Worm (Caenorhabditis elegans) whole organism, L4 larva: Measurements from ENCODE around the gene rps-23.

Experiments
- F44E2.7 ChIP-seq: fragments of 200-800 bp; sonication (Bioruptor generic); IDR thresholded peaks from 2 replicates; pipeline ENCODE4 v2.1.2; 2022; ENCODE audit warnings: missing genetic modification characterization, missing compliant biosample characterization
- Y105C5A.15 ChIP-seq: fragments of 200-800 bp; sonication (Bioruptor generic); IDR thresholded peaks from 2 replicates; pipeline ENCODE4 v1.3.6; 2022; ENCODE audit warnings: missing genetic modification characterization, missing compliant biosample characterization
- ama-1 ChIP-seq: fragments of 150-350 bp; optimal IDR thresholded peaks from 2 replicates; lab custom pipeline; 2014; ENCODE audit warnings: inconsistent platforms, mixed read lengths
- arid-1 ChIP-seq: fragments of 200-800 bp; sonication (Bioruptor generic); conservative IDR thresholded peaks from 2 replicates; pipeline ENCODE4 v1.3.6; 2022; ENCODE audit warnings: missing genetic modification reagents, missing genetic modification characterization, missing compliant biosample characterization
- attf-4 ChIP-seq: sonication (generic microtip); optimal IDR thresholded peaks from 3 replicates; lab custom pipeline; 2017; ENCODE audit warnings: missing biosample characterization, missing genetic modification characterization
- ceh-20 ChIP-seq: fragments of 200-800 bp; sonication (Bioruptor generic); IDR thresholded peaks from 2 replicates; pipeline ENCODE4 v1.3.6; 2022; ENCODE audit warnings: missing genetic modification reagents, missing genetic modification characterization, missing compliant biosample characterization
- ceh-28 ChIP-seq: fragments of 150-350 bp; optimal IDR thresholded peaks from 2 replicates; lab custom pipeline; 2014; ENCODE audit warnings: missing biosample characterization, missing genetic modification reagents, missing genetic modification characterization
- ceh-44 ChIP-seq: fragments of 200-800 bp; sonication (Bioruptor generic); IDR thresholded peaks from 2 replicates; pipeline ENCODE4 v1.3.6; 2022; ENCODE audit warnings: missing genetic modification reagents, missing genetic modification characterization, missing compliant biosample characterization
- ceh-82 ChIP-seq: sonication (generic microtip); optimal IDR thresholded peaks from 2 replicates; lab custom pipeline; 2017; ENCODE audit warnings: missing biosample characterization, missing genetic modification characterization
- cey-2 ChIP-seq: sonication (generic microtip); optimal IDR thresholded peaks from 3 replicates; lab custom pipeline; 2017; ENCODE audit warnings: missing genetic modification characterization, mild to moderate bottlenecking, missing compliant biosample characterization, antibody characterized with exemption, borderline replicate concordance; ENCODE audit not compliant: insufficient read depth
- ctbp-1 ChIP-seq: fragments of 200-800 bp; sonication (Bioruptor generic); IDR thresholded peaks from 2 replicates; pipeline ENCODE4 v1.3.6; 2022; ENCODE audit warnings: missing genetic modification reagents, missing genetic modification characterization, missing compliant biosample characterization
- daf-16 ChIP-seq, 3 experiments: sonication (generic microtip); optimal IDR thresholded peaks; 2 replicates each; lab custom pipeline; 2016 to 2017; ENCODE audit warnings: missing genetic modification characterization in 3 of 3, missing genetic modification reagents in 3 of 3, mild to moderate bottlenecking in 2 of 3, missing compliant biosample characterization in 2 of 3, missing biosample characterization in 1 of 3, moderate library complexity in 1 of 3
- daf-19 ChIP-seq: fragments of 200-800 bp; sonication (Bioruptor generic); conservative IDR thresholded peaks from 2 replicates; pipeline ENCODE4 v1.3.6; 2022; ENCODE audit warnings: missing genetic modification characterization, missing compliant biosample characterization
- dmd-6 ChIP-seq: fragments of 200-800 bp; sonication (Bioruptor generic); IDR thresholded peaks from 2 replicates; pipeline ENCODE4 v1.3.6; 2022; ENCODE audit warnings: missing genetic modification reagents, missing genetic modification characterization, missing compliant biosample characterization
- duxl-1 ChIP-seq: sonication (generic microtip); optimal IDR thresholded peaks from 2 replicates; lab custom pipeline; 2016; ENCODE audit warnings: mild to moderate bottlenecking, missing genetic modification characterization, moderate library complexity, missing compliant biosample characterization; ENCODE audit not compliant: poor library complexity
- dve-1 ChIP-seq: sonication (generic microtip); optimal IDR thresholded peaks from 2 replicates; lab custom pipeline; 2017; ENCODE audit warnings: antibody characterized with exemption, mild to moderate bottlenecking, missing genetic modification characterization, missing compliant biosample characterization; ENCODE audit not compliant: insufficient read depth
- egl-27 ChIP-seq: sonication (generic microtip); optimal IDR thresholded peaks from 3 replicates; lab custom pipeline; 2017; ENCODE audit warnings: missing biosample characterization, missing genetic modification reagents, missing genetic modification characterization
- egl-43 ChIP-seq: fragments of 200-800 bp; sonication (Bioruptor generic); IDR thresholded peaks from 2 replicates; pipeline ENCODE4 v1.3.6; 2022; ENCODE audit warnings: missing genetic modification reagents, missing genetic modification characterization, missing compliant biosample characterization
- fkh-10 ChIP-seq: fragments of 150-350 bp; optimal IDR thresholded peaks from 2 replicates; lab custom pipeline; 2014; ENCODE audit warnings: missing biosample characterization, missing genetic modification reagents, missing genetic modification characterization
- fos-1 ChIP-seq: fragments of 150-350 bp; optimal IDR thresholded peaks from 2 replicates; lab custom pipeline; 2014; ENCODE audit warnings: missing biosample characterization, missing genetic modification characterization
- hif-1 ChIP-seq, 2 experiments: sonication (generic microtip); optimal IDR thresholded peaks; 2 replicates each; lab custom pipeline; 2016 to 2017; ENCODE audit warnings: missing compliant biosample characterization in 2 of 2, missing genetic modification characterization in 2 of 2, missing genetic modification reagents in 2 of 2, missing genotype in 2 of 2, mild to moderate bottlenecking in 1 of 2
- hlh-11 ChIP-seq: fragments of 200-800 bp; sonication (Bioruptor generic); optimal IDR thresholded peaks from 2 replicates; lab custom pipeline; 2018; ENCODE audit warnings: mild to moderate bottlenecking, missing genetic modification characterization, missing compliant biosample characterization
- jun-1 ChIP-seq: fragments of 150-350 bp; optimal IDR thresholded peaks from 2 replicates; lab custom pipeline; 2014; ENCODE audit warnings: missing biosample characterization, missing genetic modification reagents, missing genetic modification characterization
- lin-13 ChIP-seq: fragments of 150-350 bp; optimal IDR thresholded peaks from 2 replicates; lab custom pipeline; 2014; ENCODE audit warnings: missing biosample characterization, missing genetic modification reagents, missing genetic modification characterization
- lin-39 ChIP-seq: fragments of 150-350 bp; optimal IDR thresholded peaks from 2 replicates; lab custom pipeline; 2014; ENCODE audit warnings: missing biosample characterization, missing genetic modification reagents, missing genetic modification characterization
- lir-3 ChIP-seq: sonication (generic microtip); optimal IDR thresholded peaks from 2 replicates; lab custom pipeline; 2016; ENCODE audit warnings: mild to moderate bottlenecking, missing genetic modification characterization, missing compliant biosample characterization
- lsy-2 ChIP-seq, 2 experiments: fragments of 150-350 bp in 1 of 2; sonication (generic microtip) in 1 of 2; optimal IDR thresholded peaks; 2 replicates each; lab custom pipeline; 2014 to 2017; ENCODE audit warnings: missing biosample characterization in 2 of 2, missing genetic modification characterization in 2 of 2
- madf-5 ChIP-seq, 2 experiments: fragments of 200-800 bp; sonication (Bioruptor generic); IDR thresholded peaks; 2 replicates each; pipeline ENCODE4 v1.3.6; 2022; ENCODE audit warnings: missing compliant biosample characterization in 2 of 2, missing genetic modification characterization in 2 of 2
- mdl-1 ChIP-seq, 2 experiments: fragments of 150-350 bp in 1 of 2; sonication (generic microtip) in 1 of 2; optimal IDR thresholded peaks; 2 replicates each; lab custom pipeline; 2014 to 2017; ENCODE audit warnings: missing biosample characterization in 2 of 2, missing genetic modification characterization in 2 of 2
- mdt-29 ChIP-seq: fragments of 200-800 bp; sonication (Bioruptor generic); IDR thresholded peaks from 2 replicates; pipeline ENCODE4 v1.3.6; 2022; ENCODE audit warnings: missing genetic modification reagents, missing genetic modification characterization, missing compliant biosample characterization
- mep-1 ChIP-seq: fragments of 150-350 bp; sonication (generic microtip); optimal IDR thresholded peaks from 3 replicates; lab custom pipeline; 2014; ENCODE audit warnings: missing biosample characterization, missing genetic modification characterization
- mes-2 ChIP-seq: sonication (generic microtip); optimal IDR thresholded peaks from 2 replicates; lab custom pipeline; 2016; ENCODE audit warnings: missing genotype, mild to moderate bottlenecking, missing genetic modification characterization, missing compliant biosample characterization; ENCODE audit not compliant: poor library complexity, severe bottlenecking
- nhr-102 ChIP-seq: sonication (generic microtip); optimal IDR thresholded peaks from 2 replicates; lab custom pipeline; 2016; ENCODE audit warnings: mild to moderate bottlenecking, missing genetic modification characterization, moderate library complexity, missing compliant biosample characterization
- nhr-28 ChIP-seq: fragments of 150-350 bp; optimal IDR thresholded peaks from 2 replicates; lab custom pipeline; 2014; ENCODE audit warnings: missing biosample characterization, missing genetic modification characterization
- nhr-48 ChIP-seq: sonication (generic microtip); optimal IDR thresholded peaks from 2 replicates; lab custom pipeline; 2016; ENCODE audit warnings: mild to moderate bottlenecking, missing genetic modification characterization, missing compliant biosample characterization
- nhr-77 ChIP-seq: fragments of 150-350 bp; optimal IDR thresholded peaks from 2 replicates; lab custom pipeline; 2014; ENCODE audit warnings: missing biosample characterization, missing genetic modification characterization
- pqm-1 ChIP-seq: sonication (generic microtip); optimal IDR thresholded peaks from 2 replicates; lab custom pipeline; 2017; ENCODE audit warnings: missing biosample characterization, missing genetic modification characterization
- sdz-12 ChIP-seq: fragments of 200-800 bp; sonication (Bioruptor generic); optimal IDR thresholded peaks from 2 replicates; lab custom pipeline; 2018; ENCODE audit warnings: mild to moderate bottlenecking, missing genetic modification characterization, missing compliant biosample characterization
- snpc-1.2 ChIP-seq: fragments of 200-800 bp; sonication (Bioruptor generic); IDR thresholded peaks from 2 replicates; pipeline ENCODE4 v1.3.6; 2022; ENCODE audit warnings: missing genetic modification reagents, missing genetic modification characterization, missing compliant biosample characterization
- spr-1 ChIP-seq: sonication (generic microtip); optimal IDR thresholded peaks from 2 replicates; lab custom pipeline; 2016; ENCODE audit warnings: mild to moderate bottlenecking, missing genetic modification characterization, missing compliant biosample characterization
- spr-3 ChIP-seq: fragments of 200-800 bp; sonication (Bioruptor generic); optimal IDR thresholded peaks from 2 replicates; lab custom pipeline; 2018; ENCODE audit warnings: mild to moderate bottlenecking, missing genetic modification characterization, missing compliant biosample characterization
- unc-130 ChIP-seq: sonication (generic microtip); optimal IDR thresholded peaks from 2 replicates; lab custom pipeline; 2016; ENCODE audit warnings: missing genetic modification reagents, missing genetic modification characterization, missing compliant biosample characterization
- unc-39 ChIP-seq: sonication (generic microtip); optimal IDR thresholded peaks from 2 replicates; lab custom pipeline; 2017; ENCODE audit warnings: missing biosample characterization, missing genetic modification characterization
- zfp-2 ChIP-seq: sonication (generic microtip); optimal IDR thresholded peaks from 2 replicates; lab custom pipeline; 2016; ENCODE audit warnings: mild to moderate bottlenecking, missing genetic modification characterization, missing compliant biosample characterization
- zfp-3 ChIP-seq: fragments of 200-800 bp; sonication (Bioruptor generic); conservative IDR thresholded peaks from 2 replicates; pipeline ENCODE4 v1.3.6; 2022; ENCODE audit warnings: missing genetic modification reagents, missing genetic modification characterization, missing compliant biosample characterization
- zip-11 ChIP-seq: fragments of 200-800 bp; sonication (Bioruptor generic); IDR thresholded peaks from 2 replicates; pipeline ENCODE4 v1.3.6; 2022; ENCODE audit warnings: missing genetic modification characterization, missing compliant biosample characterization

rps-23 gene

ce11 chrIV:12420455-12420854 is 29.6 kb upstream of the rps-23 start, which contains the start of gene ugt-65:
Gene ugt-65 (plus strand): TSS chrIV:12420683.
- TF ChIP-seq hlh-11 (peak; percentile 54), zip-11 (no peak), spr-3 (GFP tag; lab: Kevin White, UChicago) (no peak), lsy-2 (tag; optimal IDR thresholded peaks at IDR 0.05; lab: Kevin White, UChicago) (peak in 1 of 2 experiments; percentile 17), dve-1 (tag; lab: Kevin White, UChicago) (peak; percentile 67), nhr-102 (peak; percentile 1), pqm-1 (tag; lab: Kevin White, UChicago) (peak; percentile 76), ama-1 (lab: Kevin White, UChicago) (no peak), madf-5 (GFP tag; IDR thresholded peaks at IDR 0.05; lab: Robert Waterston, UW) (no peak), nhr-28 (peak; percentile 72), nhr-77 (tag; lab: Kevin White, UChicago) (peak; percentile 46), ctbp-1 (GFP tag; lab: Robert Waterston, UW) (no peak), nhr-48 (tag; lab: Kevin White, UChicago) (peak; percentile 27), unc-39 (tag; lab: Kevin White, UChicago) (no peak), daf-19 (no peak), spr-1 (tag; lab: Kevin White, UChicago) (no peak), jun-1 (tag; lab: Kevin White, UChicago) (no peak), egl-27 (no peak), mdl-1 (tag; optimal IDR thresholded peaks at IDR 0.05; lab: Kevin White, UChicago) (no peak), egl-43 (no peak), F44E2.7 (GFP tag; lab: Robert Waterston, UW) (no peak), attf-4 (no peak), daf-16 (GFP tag; optimal IDR thresholded peaks at IDR 0.05; lab: Kevin White, UChicago) (no peak), daf-16 (tag; optimal IDR thresholded peaks at IDR 0.05; lab: Kevin White, UChicago) (peak; percentile 74), dmd-6 (peak; percentile 54), hif-1 (tag; optimal IDR thresholded peaks at IDR 0.05; lab: Kevin White, UChicago) (no peak), ceh-28 (tag; lab: Kevin White, UChicago) (no peak), cey-2 (no peak), unc-130 (GFP tag; lab: Kevin White, UChicago) (no peak), lir-3 (tag; lab: Kevin White, UChicago) (no peak), fos-1 (tag; lab: Kevin White, UChicago) (no peak)

- TF ChIP-seq mes-2 (tag; lab: Kevin White, UChicago) (no peak), mep-1 (tag; lab: Kevin White, UChicago) (peak; percentile 14), fkh-10 (GFP tag; lab: Kevin White, UChicago) (peak; percentile 54), pqm-1 (tag; lab: Kevin White, UChicago) (no peak)
Measured at ce11 chrIV:12419291-12419690, 28.4 kb upstream of the rps-23 start.

- TF ChIP-seq zfp-3 (peak; percentile 81), unc-39 (tag; lab: Kevin White, UChicago) (no peak), mes-2 (tag; lab: Kevin White, UChicago) (peak; percentile 73), lin-13 (GFP tag; lab: Kevin White, UChicago) (no peak), duxl-1 (peak; percentile 37), mdt-29 (GFP tag; lab: Robert Waterston, UW) (peak; percentile 72; the same call in 1 of the 2 replicates), sdz-12 (GFP tag; lab: Kevin White, UChicago) (no peak), ceh-44 (GFP tag; lab: Robert Waterston, UW) (0 out of 2 replicates have a peak, but pooled peaks have one; percentile 43), arid-1 (GFP tag; lab: Robert Waterston, UW) (peak; percentile 86), zfp-2 (tag; lab: Kevin White, UChicago) (no peak), lin-39 (tag; lab: Kevin White, UChicago) (no peak), Y105C5A.15 (GFP tag; lab: Robert Waterston, UW) (peak; percentile 85; the same call in 1 of the 2 replicates), ceh-82 (tag; lab: Kevin White, UChicago) (no peak), lsy-2 (tag; optimal IDR thresholded peaks at IDR 0.05; lab: Kevin White, UChicago) (peak in 1 of 2 experiments; percentile 58), snpc-1.2 (GFP tag; lab: Robert Waterston, UW) (peak; percentile 91), lir-3 (tag; lab: Kevin White, UChicago) (peak; percentile 49), ama-1 (lab: Kevin White, UChicago) (no peak), jun-1 (tag; lab: Kevin White, UChicago) (no peak), nhr-48 (tag; lab: Kevin White, UChicago) (peak; percentile 23), ceh-20 (GFP tag; lab: Robert Waterston, UW) (peak; percentile 68)
Measured at ce11 chrIV:12417536-12418195, 26.8 kb upstream of the rps-23 start, which contains the start of gene F08G5.3. Gene F08G5.3 (minus strand): TSS chrIV:12417586.
